Worm (Caenorhabditis elegans) whole organism, young adult: ENCODE measurements around the gene nstp-3.

ENCODE experiments used
- B0261.1 ChIP-seq: sonication (generic microtip); optimal IDR thresholded peaks from 2 replicates; lab custom pipeline; 2016; ENCODE audit warnings: mild to moderate bottlenecking, missing genetic modification characterization, moderate library complexity, missing compliant biosample characterization
- T07F8.4 ChIP-seq: sonication (generic microtip); optimal IDR thresholded peaks from 2 replicates; lab custom pipeline; 2016; ENCODE audit warnings: mild to moderate bottlenecking, missing genetic modification characterization, moderate library complexity, missing compliant biosample characterization
- Y95B8A.8 ChIP-seq: fragments of 200-800 bp; sonication (Bioruptor generic); IDR thresholded peaks from 2 replicates; pipeline ENCODE4 v1.3.6; 2022; ENCODE audit warnings: missing genetic modification reagents, missing genetic modification characterization, missing compliant biosample characterization
- attf-5 ChIP-seq: fragments of 200-800 bp; sonication (Bioruptor generic); optimal IDR thresholded peaks from 2 replicates; lab custom pipeline; 2018; ENCODE audit warnings: mild to moderate bottlenecking, missing genetic modification characterization, missing compliant biosample characterization
- bed-1 ChIP-seq: fragments of 200-800 bp; sonication (Bioruptor generic); IDR thresholded peaks from 2 replicates; pipeline ENCODE4 v1.3.6; 2022; ENCODE audit warnings: missing genetic modification reagents, missing genetic modification characterization, missing compliant biosample characterization
- egrh-3 ChIP-seq: fragments of 200-800 bp; sonication (Bioruptor generic); IDR thresholded peaks from 2 replicates; pipeline ENCODE4 v1.3.6; 2022; ENCODE audit warnings: missing genetic modification reagents, missing genetic modification characterization, missing compliant biosample characterization
- lag-1 ChIP-seq: fragments of 200-800 bp; sonication (Bioruptor generic); IDR thresholded peaks from 2 replicates; pipeline ENCODE4 v1.3.6; 2022; ENCODE audit warnings: missing genetic modification reagents, missing genetic modification characterization, missing compliant biosample characterization
- let-526 ChIP-seq: fragments of 200-800 bp; sonication (Bioruptor generic); IDR thresholded peaks from 2 replicates; pipeline ENCODE4 v1.3.6; 2022; ENCODE audit warnings: missing genetic modification reagents, missing genetic modification characterization, missing compliant biosample characterization
- lin-54 ChIP-seq: fragments of 200-800 bp; sonication (Bioruptor generic); optimal IDR thresholded peaks from 2 replicates; lab custom pipeline; 2018; ENCODE audit warnings: mild to moderate bottlenecking, missing genetic modification characterization, missing compliant biosample characterization
- nfyb-1 ChIP-seq: fragments of 200-800 bp; sonication (Bioruptor generic); IDR thresholded peaks from 2 replicates; pipeline ENCODE4 v1.3.6; 2022; ENCODE audit warnings: missing genetic modification reagents, missing genetic modification characterization, missing compliant biosample characterization
- nhr-80 ChIP-seq: sonication (generic microtip); optimal IDR thresholded peaks from 2 replicates; lab custom pipeline; 2016; ENCODE audit warnings: missing genetic modification characterization, missing compliant biosample characterization
- rcor-1 ChIP-seq: fragments of 200-800 bp; sonication (Bioruptor generic); IDR thresholded peaks from 2 replicates; pipeline ENCODE4 v1.3.6; 2022; ENCODE audit warnings: missing genetic modification reagents, missing genetic modification characterization, missing compliant biosample characterization
- sdz-38 ChIP-seq: sonication (generic microtip); optimal IDR thresholded peaks from 2 replicates; lab custom pipeline; 2016; ENCODE audit warnings: missing genotype, missing genetic modification characterization, missing compliant biosample characterization
- snpc-1.3 ChIP-seq: sonication (generic microtip); optimal IDR thresholded peaks from 2 replicates; lab custom pipeline; 2017; ENCODE audit warnings: missing genetic modification characterization, mild to moderate bottlenecking, missing compliant biosample characterization, antibody characterized with exemption, moderate library complexity, missing genotype, missing genetic modification reagents; ENCODE audit not compliant: insufficient read depth
- somi-1 ChIP-seq: fragments of 200-800 bp; sonication (Bioruptor generic); optimal IDR thresholded peaks from 2 replicates; lab custom pipeline; 2018; ENCODE audit warnings: mild to moderate bottlenecking, missing genetic modification characterization, missing compliant biosample characterization
- unc-62 ChIP-seq: fragments of 150-350 bp; optimal IDR thresholded peaks from 2 replicates; lab custom pipeline; 2014; ENCODE audit warnings: missing biosample characterization, missing genetic modification reagents, missing genetic modification characterization
- ztf-22 ChIP-seq: fragments of 200-800 bp; sonication (Bioruptor generic); optimal IDR thresholded peaks from 2 replicates; lab custom pipeline; 2018; ENCODE audit warnings: mild to moderate bottlenecking, missing genetic modification characterization, moderate library complexity, missing compliant biosample characterization
- ztf-6 ChIP-seq: fragments of 200-800 bp; sonication (Bioruptor generic); IDR thresholded peaks from 2 replicates; pipeline ENCODE4 v1.3.6; 2022; ENCODE audit warnings: missing genetic modification reagents, missing genetic modification characterization, missing compliant biosample characterization

The nstp-3 gene

DNA sequence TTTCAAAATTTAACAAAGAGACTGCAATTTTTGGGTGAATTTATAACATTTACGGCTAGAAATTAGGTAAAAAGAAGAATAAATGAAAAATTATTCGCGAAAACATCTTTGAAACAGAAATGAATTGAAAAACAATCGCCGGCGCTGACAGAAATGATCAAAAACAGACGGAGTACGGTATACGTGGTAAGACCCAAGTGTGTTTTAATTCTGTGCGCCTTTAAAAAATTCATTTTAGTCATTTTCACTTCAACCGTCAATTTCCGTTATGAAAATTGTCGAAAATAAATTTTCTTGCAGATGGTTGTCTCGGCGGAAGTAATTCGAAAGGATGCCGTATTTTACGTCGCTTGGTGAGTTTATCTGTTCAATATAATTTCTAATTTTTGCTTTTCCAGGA is 41.8 kb downstream of the nstp-3 start, which contains the start of gene C53A3.3:
Gene C53A3.3, plus strand, starts transcription at position 301 of the 400 bp plus-strand sequence.
- no peak for TF ChIP-seq somi-1 (GFP tag; lab: Kevin White, UChicago)

DNA sequence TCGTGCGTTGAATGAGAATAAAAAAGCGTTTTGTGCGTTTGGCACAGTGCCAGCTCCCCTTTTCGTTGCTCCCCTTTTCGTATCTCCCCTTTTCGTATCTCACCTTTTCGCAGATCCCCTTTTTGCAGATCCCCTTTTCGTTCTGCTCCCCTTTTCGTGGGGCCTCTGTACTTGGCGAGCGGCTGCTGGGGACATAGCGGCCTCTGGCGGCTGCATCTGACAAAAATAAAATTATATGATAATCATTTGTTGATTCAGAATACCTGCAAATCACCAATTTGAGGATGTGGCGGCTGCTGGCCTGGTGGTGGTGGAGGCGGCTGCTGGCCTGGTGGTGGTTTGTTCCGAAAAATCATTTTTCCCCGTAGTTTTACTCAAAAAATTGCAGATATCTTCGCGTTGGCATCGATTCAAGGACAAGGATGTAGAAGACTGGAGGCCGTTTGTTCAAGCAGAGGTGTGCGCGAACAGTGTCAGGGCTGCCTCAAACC is 42.8 kb downstream of the nstp-3 start, which contains the start of gene K09H11.11:
Gene K09H11.11, minus strand, starts transcription at position 51 of the 491 bp plus-strand sequence.
- TF ChIP-seq egrh-3 (GFP tag; lab: Robert Waterston, UW): peak; percentile 92

DNA sequence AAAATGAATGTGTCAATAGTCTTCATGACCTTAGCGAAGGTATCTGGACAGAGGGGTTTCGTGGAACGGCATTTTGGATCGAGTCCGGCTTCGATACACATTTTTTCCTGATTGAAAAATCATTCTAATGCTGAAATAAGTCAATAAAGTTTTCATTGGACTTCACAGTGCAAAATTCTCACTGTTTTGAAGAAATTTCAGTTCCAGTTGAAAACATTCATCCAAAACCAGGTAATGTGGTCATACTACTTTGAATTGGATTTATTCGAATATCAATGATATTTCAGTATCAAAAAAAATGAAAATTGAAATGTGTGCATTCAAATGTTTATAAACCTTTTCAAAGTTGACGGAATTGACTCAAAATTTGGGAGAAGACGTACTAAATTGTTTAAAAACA is 44.6 kb downstream of the nstp-3 start, which contains the start of gene pgph-1:
Gene pgph-1, minus strand, starts transcription at position 101 of the 400 bp plus-strand sequence.
- TF ChIP-seq T07F8.4 (tag; lab: Kevin White, UChicago) (no peak), Y95B8A.8 (no peak), snpc-1.3 (tag; lab: Kevin White, UChicago) (no peak), rcor-1 (GFP tag; lab: Robert Waterston, UW) (no peak)

DNA sequence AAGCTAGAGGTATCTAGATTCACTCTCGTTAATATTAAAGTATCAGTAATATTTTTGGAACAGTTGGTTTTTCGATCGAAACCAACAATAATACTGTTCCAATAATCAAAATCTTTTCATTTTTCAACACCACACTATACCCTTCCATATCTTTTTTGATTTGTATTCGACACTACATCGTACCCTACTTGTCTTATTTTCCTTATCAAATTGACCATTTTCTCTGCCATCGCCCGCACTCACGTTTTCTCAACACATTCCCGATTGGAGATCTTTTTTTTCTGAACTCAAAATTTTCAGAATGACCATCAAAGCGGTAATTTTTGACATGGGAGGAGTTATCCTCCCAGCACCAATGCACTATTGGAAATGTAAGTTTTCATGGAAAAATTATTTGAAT is 50.5 kb downstream of the nstp-3 start, which contains the start of gene acds-10:
Gene acds-10, plus strand, starts transcription at position 301 of the 400 bp plus-strand sequence.
- no peak for TF ChIP-seq unc-62 (GFP tag; lab: Kevin White, UChicago)
- TF ChIP-seq ztf-22: no peak
- no peak for TF ChIP-seq bed-1
- peak; percentile 8 for TF ChIP-seq nhr-80 (tag; lab: Kevin White, UChicago)
- TF ChIP-seq sdz-38 (tag; lab: Kevin White, UChicago): no peak
- no peak for TF ChIP-seq B0261.1 (tag; lab: Kevin White, UChicago)
- no peak for TF ChIP-seq lag-1 (GFP tag; lab: Robert Waterston, UW)

DNA sequence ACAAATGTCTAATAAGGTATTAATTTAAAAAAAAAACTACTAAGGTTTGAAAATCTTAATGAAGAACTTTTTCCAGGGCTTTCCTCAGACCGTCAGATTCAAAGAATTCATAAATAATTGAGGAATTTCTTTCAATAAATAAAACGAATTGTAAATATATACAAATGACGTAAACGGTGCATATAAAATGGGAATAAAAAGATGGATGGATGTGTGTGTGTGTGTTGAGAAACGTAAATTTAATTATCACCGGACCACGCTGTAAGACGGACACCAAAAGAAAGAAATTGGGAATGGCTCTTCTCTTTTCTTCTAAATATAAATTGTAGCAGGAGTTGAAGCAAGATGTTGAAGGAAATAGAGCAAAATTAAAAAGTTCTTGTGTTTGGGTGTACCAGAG is 51.8 kb downstream of the nstp-3 start:
- TF ChIP-seq nfyb-1: no peak
- no peak for TF ChIP-seq let-526 (GFP tag; lab: Robert Waterston, UW)
- no peak for TF ChIP-seq lin-54 (GFP tag; lab: Kevin White, UChicago)
- no peak for TF ChIP-seq attf-5 (GFP tag; lab: Kevin White, UChicago)
- TF ChIP-seq ztf-6 (GFP tag; lab: Robert Waterston, UW): no peak
